Worm (Caenorhabditis elegans) whole organism, late embryonic: ENCODE results near the gene shn-1.

ENCODE experiments used
- che-1 ChIP-seq: sonication (generic microtip); optimal IDR thresholded peaks from 2 replicates; lab custom pipeline; 2016; ENCODE audit warnings: mild to moderate bottlenecking, missing genetic modification characterization, missing compliant biosample characterization
- dve-1 ChIP-seq: sonication (generic microtip); optimal IDR thresholded peaks from 2 replicates; lab custom pipeline; 2017; ENCODE audit warnings: antibody characterized with exemption, mild to moderate bottlenecking, missing genetic modification characterization, missing compliant biosample characterization
- eyg-1 ChIP-seq: sonication (generic microtip); optimal IDR thresholded peaks from 2 replicates; lab custom pipeline; 2016; ENCODE audit warnings: missing genotype, missing genetic modification characterization, missing compliant biosample characterization
- fkh-10 ChIP-seq: fragments of 150-350 bp; optimal IDR thresholded peaks from 2 replicates; lab custom pipeline; 2014; ENCODE audit warnings: missing biosample characterization, missing genetic modification reagents, missing genetic modification characterization
- hlh-6 ChIP-seq: sonication (generic microtip); optimal IDR thresholded peaks from 2 replicates; lab custom pipeline; 2016; ENCODE audit warnings: missing genotype, missing genetic modification characterization, missing compliant biosample characterization
- odd-2 ChIP-seq: sonication (generic microtip); optimal IDR thresholded peaks from 2 replicates; lab custom pipeline; 2017; ENCODE audit warnings: antibody characterized with exemption, mild to moderate bottlenecking, missing genetic modification characterization, missing compliant biosample characterization
- pqm-1 ChIP-seq: sonication (generic microtip); optimal IDR thresholded peaks from 2 replicates; lab custom pipeline; 2016; ENCODE audit warnings: missing genetic modification characterization, missing compliant biosample characterization
- rnt-1 ChIP-seq: sonication (generic microtip); optimal IDR thresholded peaks from 2 replicates; lab custom pipeline; 2016; ENCODE audit warnings: missing genetic modification characterization, missing compliant biosample characterization

DNA sequence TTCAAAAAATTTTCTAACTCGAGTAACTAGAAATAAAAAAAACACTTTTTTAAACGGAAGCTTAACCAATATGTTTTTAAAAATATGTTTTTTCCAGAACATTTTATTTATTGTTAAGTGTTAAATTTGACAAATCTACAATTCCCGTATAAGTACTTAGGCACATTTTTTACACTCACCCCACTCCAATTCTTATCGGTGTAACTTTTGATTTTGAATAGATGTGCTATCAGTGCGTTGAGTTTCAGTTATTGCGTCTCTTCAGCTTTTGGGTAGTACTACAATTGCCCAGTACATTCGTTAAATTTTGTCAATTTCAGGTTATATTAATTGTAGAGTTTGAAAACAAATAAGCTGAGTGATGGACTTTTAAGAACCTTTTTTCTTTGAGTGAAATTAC is 33.3 kb upstream of the shn-1 start:
- TF ChIP-seq rnt-1 (tag; lab: Kevin White, UChicago) (no peak), pqm-1 (tag; lab: Kevin White, UChicago) (no peak), eyg-1 (no peak), fkh-10 (GFP tag; lab: Kevin White, UChicago) (no peak), hlh-6 (tag; lab: Kevin White, UChicago) (no peak), dve-1 (tag; lab: Kevin White, UChicago) (no peak), odd-2 (tag; lab: Kevin White, UChicago) (no peak), che-1 (tag; lab: Kevin White, UChicago) (no peak)
